Worm (Caenorhabditis elegans): ENCODE data around the gene pqn-10.
A peak's percentile ranks its signal among the peaks of the same experiment; 100 is the strongest.

The pqn-10 gene

DNA sequence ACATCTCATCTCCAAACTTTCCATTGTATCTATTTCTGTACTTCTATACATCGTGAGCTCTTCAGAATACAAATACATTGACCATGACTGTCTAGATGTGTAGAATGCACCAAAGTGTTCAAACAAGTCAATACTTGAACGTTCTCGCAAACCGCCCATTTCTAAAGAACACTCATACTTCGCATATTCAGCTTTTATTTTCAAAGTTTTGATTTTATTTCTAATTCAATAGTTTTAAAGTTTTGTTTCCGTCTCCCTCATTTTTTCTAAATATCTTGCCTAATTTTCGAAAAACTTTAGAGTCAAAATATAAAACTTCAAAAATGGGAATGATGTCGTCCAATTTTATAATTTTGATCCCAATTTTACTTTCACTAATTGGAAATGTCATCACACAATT, at the start of gene pqn-10:
TSS of gene pqn-10 (plus strand) at position 301 of the 400 bp plus-strand sequence.
- TF ChIP-seq him-1 (tag; optimal IDR thresholded peaks at IDR 0.05): no peak
- TF ChIP-seq dao-5 (tag; optimal IDR thresholded peaks at IDR 0.05): no peak
- no peak for TF ChIP-seq W03F9.2 (tag; optimal IDR thresholded peaks at IDR 0.05)

DNA sequence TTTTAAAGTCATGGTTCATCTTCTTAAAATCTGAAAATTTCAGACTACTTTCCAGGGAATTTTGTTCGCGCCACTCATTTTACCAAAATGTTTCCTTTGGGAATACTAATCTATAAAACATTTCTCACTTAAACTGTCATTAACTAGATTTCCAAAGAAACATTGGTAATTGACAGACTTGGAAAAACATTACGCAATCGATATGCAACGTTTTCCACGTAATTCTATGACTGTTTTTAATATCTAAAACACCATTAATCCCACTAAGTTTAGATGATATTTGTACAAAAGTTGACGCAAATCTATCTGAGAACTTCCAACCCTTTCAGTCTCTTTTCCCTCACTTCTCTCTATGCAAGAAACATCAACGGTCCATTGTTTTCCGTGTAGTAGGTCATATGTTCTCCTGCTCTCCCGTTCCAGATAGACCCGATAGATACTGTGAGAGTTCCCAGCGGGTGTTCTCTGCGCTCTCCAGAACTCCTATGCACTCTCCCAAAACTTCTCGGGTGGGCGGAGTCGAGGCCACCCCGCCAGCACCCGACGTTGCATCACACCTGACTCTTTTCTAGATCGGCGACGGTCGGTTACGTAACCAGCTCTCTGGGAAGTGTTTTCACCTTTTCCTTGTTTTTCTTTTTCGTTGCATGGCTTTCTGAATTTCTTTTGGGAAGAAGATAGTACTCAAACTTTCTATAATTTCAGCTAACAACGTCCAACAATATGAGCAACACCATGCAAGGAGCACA, 49.6 kb upstream of the pqn-10 start, which contains the start of gene zip-8:
TSS of gene zip-8 (plus strand) at position 700 of the 749 bp plus-strand sequence.
- no peak for TF ChIP-seq W03F9.2 (tag; optimal IDR thresholded peaks at IDR 0.05)
- no peak for TF ChIP-seq him-1 (tag; optimal IDR thresholded peaks at IDR 0.05)
- TF ChIP-seq dao-5 (tag; optimal IDR thresholded peaks at IDR 0.05): no peak

DNA sequence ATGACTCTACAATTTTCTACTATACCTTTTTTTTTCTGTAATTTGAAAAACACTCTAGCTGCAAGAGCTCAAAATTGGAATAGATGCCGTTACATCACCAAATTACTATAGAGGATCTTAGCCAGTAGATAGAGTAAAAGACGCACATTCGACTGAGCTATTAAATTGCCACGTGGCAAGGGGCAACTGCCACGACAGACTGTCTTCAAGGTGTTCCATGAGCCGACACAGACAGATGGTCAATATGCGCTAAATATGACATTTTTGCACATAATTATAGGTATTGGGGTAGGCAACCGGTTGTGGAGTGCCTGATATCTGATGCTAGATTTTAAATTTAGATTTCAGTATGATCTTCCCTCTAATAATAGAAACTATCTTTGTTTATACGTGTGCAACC, 48.6 kb upstream of the pqn-10 start:
- TF ChIP-seq W03F9.2 (tag; optimal IDR thresholded peaks at IDR 0.05): no peak
- no peak for TF ChIP-seq him-1 (tag; optimal IDR thresholded peaks at IDR 0.05)
- TF ChIP-seq dao-5 (tag; optimal IDR thresholded peaks at IDR 0.05): no peak

DNA sequence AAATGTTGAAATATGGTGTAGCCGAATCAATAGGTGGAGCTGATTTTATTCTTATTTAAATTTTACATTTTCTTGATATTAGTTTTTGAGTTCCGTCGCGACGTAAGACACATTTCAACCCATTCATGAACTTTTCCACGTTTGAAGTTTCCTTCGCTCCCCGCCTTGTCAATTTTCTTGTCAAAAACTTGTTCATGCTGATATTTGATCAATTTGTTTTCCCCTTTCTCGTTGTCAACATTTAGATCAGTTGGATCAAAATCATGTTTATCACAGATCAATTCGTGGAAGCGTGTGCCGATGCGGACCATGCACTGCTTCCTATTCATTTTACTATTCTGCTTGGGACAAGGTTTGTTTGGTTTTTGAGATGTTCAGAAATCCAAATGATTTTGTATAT, 45.1 kb upstream of the pqn-10 start, which contains the start of gene chtb-2:
TSS of gene chtb-2 (plus strand) at position 301 of the 400 bp plus-strand sequence.
- no peak for TF ChIP-seq dao-5 (tag; optimal IDR thresholded peaks at IDR 0.05)
- TF ChIP-seq him-1 (tag; optimal IDR thresholded peaks at IDR 0.05): no peak
- TF ChIP-seq W03F9.2 (tag; optimal IDR thresholded peaks at IDR 0.05): no peak

DNA sequence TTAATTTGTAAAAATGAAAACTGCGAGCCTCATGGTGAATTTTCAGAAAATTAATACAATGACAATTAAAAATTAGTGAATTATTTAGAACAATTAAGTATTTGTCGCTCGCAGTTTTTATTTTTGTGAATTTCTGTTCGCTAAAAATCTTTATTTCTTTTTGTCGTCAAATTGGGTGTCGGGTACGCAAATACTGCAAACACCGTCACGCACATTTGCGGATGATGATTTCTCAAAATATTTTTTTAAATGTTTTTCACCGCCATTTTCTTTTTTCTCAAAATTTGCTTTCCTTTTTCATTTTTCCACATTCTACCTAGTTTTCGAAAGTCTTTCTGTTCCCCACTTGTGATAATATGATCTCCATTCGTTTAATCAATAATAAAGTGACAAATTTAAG, 39.1 kb upstream of the pqn-10 start:
- TF ChIP-seq W03F9.2 (tag; optimal IDR thresholded peaks at IDR 0.05) (peak; percentile 64), him-1 (tag; optimal IDR thresholded peaks at IDR 0.05) (no peak)

DNA sequence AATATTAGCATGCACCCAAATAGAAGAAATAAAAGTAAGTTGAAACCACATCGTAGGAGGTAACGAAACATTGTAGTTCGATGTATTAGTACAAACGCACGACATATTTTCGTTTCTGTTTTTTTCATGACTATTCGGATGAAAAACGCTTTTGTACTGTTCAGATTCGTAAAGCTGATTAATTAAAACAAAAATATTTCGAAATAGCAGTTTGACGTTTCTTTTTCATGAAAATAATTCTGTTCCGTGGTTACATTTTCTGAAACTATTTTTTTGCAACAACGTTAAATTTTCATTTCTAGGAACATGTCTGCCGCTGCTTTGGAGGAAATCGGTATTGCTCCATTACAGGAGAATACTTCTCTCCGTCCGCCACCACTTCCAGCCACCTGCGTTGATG, 38.5 kb upstream of the pqn-10 start, which contains the start of gene rpt-3:
TSS of gene rpt-3 (plus strand) at position 301 of the 400 bp plus-strand sequence.
- no peak for TF ChIP-seq W03F9.2 (tag; optimal IDR thresholded peaks at IDR 0.05)
- TF ChIP-seq dao-5 (tag; optimal IDR thresholded peaks at IDR 0.05): no peak
- no peak for TF ChIP-seq him-1 (tag; optimal IDR thresholded peaks at IDR 0.05)

DNA sequence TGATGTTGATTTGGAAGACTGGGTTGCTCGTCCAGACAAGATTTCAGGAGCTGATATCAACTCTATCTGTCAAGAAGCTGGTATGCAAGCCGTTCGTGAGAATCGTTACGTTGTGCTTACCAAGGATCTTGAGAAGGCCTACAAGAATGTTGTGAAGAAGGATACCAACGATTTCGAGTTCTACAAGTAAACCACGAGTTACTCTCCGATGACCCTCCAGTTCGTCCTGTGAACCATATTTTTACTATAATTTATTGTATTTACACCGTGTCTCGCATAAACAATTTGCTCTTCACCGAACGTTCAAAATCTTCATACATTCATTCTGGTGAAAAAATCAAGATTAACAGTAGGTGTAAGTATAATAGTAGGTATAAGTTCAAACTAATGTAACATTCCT, 37.0 kb upstream of the pqn-10 start:
- no peak for TF ChIP-seq him-1 (tag; optimal IDR thresholded peaks at IDR 0.05)
- no peak for TF ChIP-seq W03F9.2 (tag; optimal IDR thresholded peaks at IDR 0.05)
- TF ChIP-seq dao-5 (tag; optimal IDR thresholded peaks at IDR 0.05): no peak

DNA sequence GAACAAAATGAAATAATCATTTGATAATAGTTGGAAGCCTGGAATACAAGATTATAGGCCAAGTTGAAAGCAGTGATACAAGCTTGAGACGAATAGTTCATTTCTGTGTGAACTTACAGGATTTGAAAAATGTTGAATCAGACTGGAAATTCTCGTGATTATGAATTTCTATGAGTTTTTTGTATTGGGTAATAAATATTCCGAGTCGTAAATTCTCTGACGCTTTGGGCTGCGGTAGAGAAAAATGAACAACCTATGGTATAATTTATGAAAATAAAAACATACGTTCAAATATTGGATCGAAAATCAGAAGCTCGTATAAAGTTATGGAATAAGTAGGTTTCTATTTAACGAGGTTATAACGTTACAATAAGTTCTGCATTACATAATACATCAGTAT, 35.2 kb upstream of the pqn-10 start, which contains the start of gene srb-11:
TSS of gene srb-11 (minus strand) at position 101 of the 400 bp plus-strand sequence.
- no peak for TF ChIP-seq dao-5 (tag; optimal IDR thresholded peaks at IDR 0.05)
- TF ChIP-seq W03F9.2 (tag; optimal IDR thresholded peaks at IDR 0.05): no peak
- TF ChIP-seq him-1 (tag; optimal IDR thresholded peaks at IDR 0.05): no peak

DNA sequence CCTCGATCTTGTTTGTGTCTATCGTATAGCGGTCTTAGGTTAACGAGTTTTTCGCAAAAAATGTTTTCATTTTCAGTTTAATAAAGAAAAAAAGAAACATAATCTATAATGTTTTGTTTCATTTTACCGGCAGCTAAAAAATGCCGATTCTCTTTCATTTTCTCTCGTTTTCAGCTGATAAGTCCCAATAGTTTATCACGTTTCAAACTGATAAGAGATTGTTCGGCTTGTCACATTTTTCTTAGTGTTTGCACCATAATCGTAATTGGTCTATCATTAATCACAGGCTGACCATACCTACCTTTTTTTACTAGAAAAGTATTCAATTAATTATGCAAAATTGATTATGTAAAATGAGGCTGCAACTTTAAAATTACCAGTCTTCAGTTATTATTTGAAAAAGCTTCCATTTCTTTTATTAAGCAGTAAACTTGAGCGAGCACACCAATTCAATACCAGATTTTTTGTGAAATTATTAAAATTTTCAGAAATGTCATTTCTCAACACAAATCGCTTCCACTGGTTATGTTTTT, 32.7 kb upstream of the pqn-10 start, which contains the start of gene F23F12.13:
TSS of gene F23F12.13 (plus strand) at position 483 of the 533 bp plus-strand sequence.
- TF ChIP-seq him-1 (tag; optimal IDR thresholded peaks at IDR 0.05) (no peak), W03F9.2 (tag; optimal IDR thresholded peaks at IDR 0.05) (no peak), dao-5 (tag; optimal IDR thresholded peaks at IDR 0.05) (no peak)

DNA sequence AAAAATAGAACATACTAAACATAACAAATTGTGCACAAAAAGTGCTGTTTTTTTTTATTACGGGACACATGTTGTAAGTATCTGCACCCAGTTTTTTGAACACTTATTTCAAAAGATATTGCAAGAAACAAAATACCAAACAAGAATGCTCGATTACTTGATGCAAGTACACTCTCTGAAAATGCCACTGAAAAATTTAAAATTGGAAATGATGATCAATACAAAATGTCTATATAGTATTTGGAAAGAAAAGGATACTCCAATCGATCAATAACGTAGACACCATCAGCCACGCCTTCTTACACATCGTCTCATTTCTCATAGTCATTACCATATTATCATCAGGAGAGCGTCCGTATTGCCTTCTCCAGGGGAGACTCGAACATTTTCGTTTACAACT, 29.8 kb upstream of the pqn-10 start, which contains the start of gene sdz-15:
TSS of gene sdz-15 (plus strand) at position 301 of the 400 bp plus-strand sequence.
- TF ChIP-seq him-1 (tag; optimal IDR thresholded peaks at IDR 0.05): no peak

DNA sequence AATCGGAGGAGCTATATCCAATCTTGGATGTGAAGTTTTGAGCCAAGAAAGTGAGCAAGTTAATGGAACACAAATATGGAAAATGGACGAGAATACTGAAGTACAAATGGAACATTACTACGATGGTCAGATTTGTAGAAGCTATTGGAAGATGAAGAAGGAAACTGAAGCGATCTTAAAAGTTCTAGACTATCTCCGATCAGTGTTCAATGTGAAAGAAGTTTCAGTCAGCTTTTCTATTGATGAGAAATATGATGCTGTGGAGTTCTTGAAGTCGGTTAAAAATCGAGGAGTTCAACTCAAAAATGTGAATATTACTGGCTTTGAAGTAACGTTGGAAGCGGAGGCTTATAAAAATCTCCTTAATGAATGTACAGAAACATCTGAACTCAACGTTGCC, 28.9 kb upstream of the pqn-10 start:
- no peak for TF ChIP-seq dao-5 (tag; optimal IDR thresholded peaks at IDR 0.05)
- TF ChIP-seq him-1 (tag; optimal IDR thresholded peaks at IDR 0.05): no peak
- TF ChIP-seq W03F9.2 (tag; optimal IDR thresholded peaks at IDR 0.05): no peak

DNA sequence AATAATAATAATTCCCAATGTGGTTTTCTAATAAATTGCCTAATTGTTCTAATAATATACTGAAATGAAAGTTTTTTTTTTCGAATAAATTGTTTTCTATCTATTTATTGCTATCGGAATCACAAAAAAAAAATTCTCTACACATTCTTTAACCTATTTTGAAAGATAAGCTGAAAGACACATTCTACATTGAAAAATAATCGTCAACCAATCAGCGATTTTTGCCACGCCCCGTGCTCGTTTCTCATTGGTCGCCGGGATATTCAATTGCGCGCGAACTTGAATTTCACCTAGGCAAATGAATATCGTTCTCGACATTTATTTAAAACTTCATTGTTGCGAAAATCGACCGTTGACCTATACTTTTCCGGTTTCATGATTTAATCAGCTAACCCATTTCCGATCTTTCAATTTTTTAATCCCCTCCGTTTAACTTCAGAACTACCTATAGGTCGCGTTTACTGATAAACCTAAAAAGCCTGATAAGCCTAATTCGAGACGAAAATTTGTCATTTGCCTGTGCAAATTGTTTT, 27.9 kb upstream of the pqn-10 start, which contains the start of gene F23F12.3:
TSS of gene F23F12.3 (plus strand) at position 483 of the 533 bp plus-strand sequence.
- TF ChIP-seq dao-5 (tag; optimal IDR thresholded peaks at IDR 0.05) (no peak), W03F9.2 (tag; optimal IDR thresholded peaks at IDR 0.05) (no peak), him-1 (tag; optimal IDR thresholded peaks at IDR 0.05) (no peak)

DNA sequence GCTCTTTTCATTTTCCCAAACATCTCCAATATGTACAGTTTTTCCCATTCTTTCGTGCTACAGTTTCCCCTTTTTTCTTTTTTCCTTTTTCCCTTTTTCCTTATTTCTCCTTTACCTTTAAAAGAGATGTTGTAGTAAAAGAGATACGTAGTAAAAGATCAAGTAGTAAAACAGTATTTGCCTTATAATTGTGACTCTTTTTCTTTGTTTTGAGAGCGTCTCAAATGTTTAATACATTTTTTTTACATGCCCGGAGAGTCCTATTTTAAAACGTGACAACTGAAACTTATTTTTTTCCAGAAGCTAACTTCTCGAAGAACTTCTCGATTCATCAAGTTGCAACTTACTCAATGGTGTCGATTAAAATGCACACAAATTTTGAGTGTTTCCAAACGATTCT, 20.2 kb upstream of the pqn-10 start, which contains the start of gene F23F12.12:
TSS of gene F23F12.12 (plus strand) at position 301 of the 400 bp plus-strand sequence.
- no peak for TF ChIP-seq him-1 (tag; optimal IDR thresholded peaks at IDR 0.05)

DNA sequence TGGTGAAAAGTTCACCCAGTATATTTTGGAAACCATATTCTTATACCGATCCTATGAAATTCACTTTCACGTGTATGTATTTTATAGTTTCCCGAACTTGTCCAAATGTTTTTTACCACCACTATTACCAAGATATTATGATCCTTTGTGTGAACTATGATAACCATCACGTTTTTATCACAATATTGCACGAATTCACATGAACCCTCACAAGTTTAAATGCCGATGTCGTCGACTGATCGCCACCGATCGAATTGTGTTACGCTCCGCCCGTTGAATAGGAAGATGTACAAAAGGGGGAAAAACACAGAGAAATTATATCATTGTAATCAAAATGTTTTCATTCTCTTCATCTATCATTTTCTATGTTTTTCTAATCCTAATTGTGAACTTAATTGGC, 19.7 kb upstream of the pqn-10 start:
- no peak for TF ChIP-seq dao-5 (tag; optimal IDR thresholded peaks at IDR 0.05)

All from whole organism, L4/young adult.